Worm (Caenorhabditis elegans) whole organism, L3 larva: ENCODE data around the gene zim-1.

Source experiments
- R02D3.7 ChIP-seq: fragments of 150-350 bp; optimal IDR thresholded peaks from 2 replicates; lab custom pipeline; 2014; ENCODE audit warnings: missing biosample characterization, missing genetic modification characterization
- ZK546.5 ChIP-seq: sonication (generic microtip); optimal IDR thresholded peaks from 2 replicates; lab custom pipeline; 2017; ENCODE audit warnings: missing biosample characterization, missing genetic modification characterization
- aly-2 ChIP-seq: fragments of 150-350 bp; optimal IDR thresholded peaks from 2 replicates; lab custom pipeline; 2014; ENCODE audit warnings: missing biosample characterization, missing genetic modification characterization
- ama-1 ChIP-seq: fragments of 150-350 bp; optimal IDR thresholded peaks from 2 replicates; lab custom pipeline; 2018
- ceh-16 ChIP-seq: sonication (generic microtip); optimal IDR thresholded peaks from 2 replicates; lab custom pipeline; 2017; ENCODE audit warnings: missing biosample characterization, missing genetic modification characterization
- ceh-28 ChIP-seq: fragments of 150-350 bp; optimal IDR thresholded peaks from 2 replicates; lab custom pipeline; 2014; ENCODE audit warnings: missing biosample characterization, missing genetic modification reagents, missing genetic modification characterization
- ceh-82 ChIP-seq: fragments of 150-350 bp; optimal IDR thresholded peaks from 2 replicates; lab custom pipeline; 2014; ENCODE audit warnings: missing biosample characterization, missing genetic modification characterization
- ceh-9 ChIP-seq: sonication (generic microtip); optimal IDR thresholded peaks from 2 replicates; lab custom pipeline; 2018; ENCODE audit warnings: missing biosample characterization, missing genetic modification characterization
- daf-12 ChIP-seq: fragments of 150-350 bp; optimal IDR thresholded peaks from 2 replicates; lab custom pipeline; 2014; ENCODE audit warnings: missing biosample characterization, missing genetic modification reagents, missing genetic modification characterization
- egl-27 ChIP-seq: sonication (generic microtip); optimal IDR thresholded peaks from 4 replicates; lab custom pipeline; 2017; ENCODE audit warnings: missing biosample characterization, missing genetic modification reagents, missing genetic modification characterization
- egl-5 ChIP-seq: fragments of 150-350 bp; optimal IDR thresholded peaks from 2 replicates; lab custom pipeline; 2017; ENCODE audit warnings: missing biosample characterization, missing genetic modification reagents, missing genetic modification characterization, inconsistent platforms
- elt-1 ChIP-seq: fragments of 150-350 bp; optimal IDR thresholded peaks from 2 replicates; lab custom pipeline; 2014; ENCODE audit warnings: missing biosample characterization, missing genetic modification characterization
- elt-2 ChIP-seq: sonication (generic microtip); optimal IDR thresholded peaks from 2 replicates; lab custom pipeline; 2016; ENCODE audit warnings: missing genetic modification reagents, mild to moderate bottlenecking, missing genetic modification characterization, missing compliant biosample characterization
- elt-3 ChIP-seq, 3 experiments: fragments of 150-350 bp in 1 of 3; sonication (generic microtip) in 2 of 3; optimal IDR thresholded peaks; 2 replicates in 2 of 3; 4 replicates in 1 of 3; lab custom pipeline; 2014 to 2017; ENCODE audit warnings: missing biosample characterization in 3 of 3, missing genetic modification characterization in 3 of 3
- eor-1 ChIP-seq, 2 experiments: fragments of 150-350 bp; optimal IDR thresholded peaks; 2 replicates each; lab custom pipeline; 2014 to 2018; ENCODE audit warnings: missing biosample characterization in 2 of 2, missing genetic modification characterization in 2 of 2
- fkh-10 ChIP-seq: sonication (generic microtip); optimal IDR thresholded peaks from 2 replicates; lab custom pipeline; 2017; ENCODE audit warnings: missing biosample characterization, missing genetic modification reagents, missing genetic modification characterization
- fkh-2 ChIP-seq: fragments of 150-350 bp; optimal IDR thresholded peaks from 2 replicates; lab custom pipeline; 2014; ENCODE audit warnings: missing biosample characterization, missing genetic modification reagents, missing genetic modification characterization
- fos-1 ChIP-seq: fragments of 150-350 bp; optimal IDR thresholded peaks from 2 replicates; lab custom pipeline; 2014; ENCODE audit warnings: missing biosample characterization, missing genetic modification characterization
- hmg-11 ChIP-seq: sonication (generic microtip); optimal IDR thresholded peaks from 2 replicates; lab custom pipeline; 2016; ENCODE audit warnings: missing genetic modification characterization, missing compliant biosample characterization
- jun-1 ChIP-seq: fragments of 150-350 bp; optimal IDR thresholded peaks from 2 replicates; lab custom pipeline; 2014; ENCODE audit warnings: missing biosample characterization, missing genetic modification reagents, missing genetic modification characterization
- lin-15B ChIP-seq: fragments of 150-350 bp; optimal IDR thresholded peaks from 2 replicates; lab custom pipeline; 2014; ENCODE audit warnings: missing biosample characterization, missing genetic modification characterization
- lin-39 ChIP-seq: fragments of 150-350 bp; optimal IDR thresholded peaks from 2 replicates; lab custom pipeline; 2018; ENCODE audit warnings: missing biosample characterization, missing genetic modification reagents, missing genetic modification characterization
- lsy-12 ChIP-seq: sonication (generic microtip); optimal IDR thresholded peaks from 2 replicates; lab custom pipeline; 2016; ENCODE audit warnings: mild to moderate bottlenecking, missing genetic modification characterization, missing compliant biosample characterization
- mdl-1 ChIP-seq: fragments of 150-350 bp; optimal IDR thresholded peaks from 2 replicates; lab custom pipeline; 2014; ENCODE audit warnings: missing biosample characterization, missing genetic modification characterization
- mml-1 ChIP-seq: fragments of 150-350 bp; sonication (generic microtip); optimal IDR thresholded peaks from 3 replicates; lab custom pipeline; 2014; ENCODE audit warnings: missing biosample characterization, missing genetic modification characterization
- nfya-1 ChIP-seq: sonication (generic microtip); optimal IDR thresholded peaks from 2 replicates; lab custom pipeline; 2017; ENCODE audit warnings: missing genetic modification characterization, mild to moderate bottlenecking, missing compliant biosample characterization, antibody characterized with exemption, moderate library complexity; ENCODE audit not compliant: insufficient read depth
- nhr-11 ChIP-seq: fragments of 150-350 bp; optimal IDR thresholded peaks from 2 replicates; lab custom pipeline; 2014; ENCODE audit warnings: missing biosample characterization, missing genetic modification characterization
- nhr-12 ChIP-seq: fragments of 150-350 bp; optimal IDR thresholded peaks from 2 replicates; lab custom pipeline; 2014; ENCODE audit warnings: missing biosample characterization, missing genetic modification characterization
- nhr-23 ChIP-seq: fragments of 150-350 bp; optimal IDR thresholded peaks from 2 replicates; lab custom pipeline; 2014; ENCODE audit warnings: missing biosample characterization, missing genetic modification reagents, missing genetic modification characterization
- nhr-237 ChIP-seq: fragments of 150-350 bp; optimal IDR thresholded peaks from 2 replicates; lab custom pipeline; 2014; ENCODE audit warnings: missing biosample characterization, missing genetic modification characterization
- nhr-25 ChIP-seq: sonication (generic microtip); optimal IDR thresholded peaks from 2 replicates; lab custom pipeline; 2017; ENCODE audit warnings: missing biosample characterization, missing genetic modification characterization
- nhr-28 ChIP-seq: fragments of 150-350 bp; optimal IDR thresholded peaks from 2 replicates; lab custom pipeline; 2014; ENCODE audit warnings: missing biosample characterization, missing genetic modification characterization
- nhr-43 ChIP-seq: sonication (generic microtip); optimal IDR thresholded peaks from 2 replicates; lab custom pipeline; 2016; ENCODE audit warnings: mild to moderate bottlenecking, missing genetic modification characterization, missing compliant biosample characterization; ENCODE audit not compliant: poor library complexity, severe bottlenecking
- nhr-67 ChIP-seq: fragments of 150-350 bp; optimal IDR thresholded peaks from 2 replicates; lab custom pipeline; 2014; ENCODE audit warnings: missing biosample characterization, missing genetic modification characterization
- nhr-76 ChIP-seq: fragments of 150-350 bp; sonication (generic microtip); optimal IDR thresholded peaks from 5 replicates; lab custom pipeline; 2014; ENCODE audit warnings: missing biosample characterization, missing genetic modification characterization
- nhr-77 ChIP-seq: fragments of 150-350 bp; optimal IDR thresholded peaks from 2 replicates; lab custom pipeline; 2014; ENCODE audit warnings: missing biosample characterization, missing genetic modification characterization
- pha-4 ChIP-seq: fragments of 150-350 bp; optimal IDR thresholded peaks from 2 replicates; lab custom pipeline; 2014; ENCODE audit warnings: missing biosample characterization, missing genetic modification reagents, missing genetic modification characterization
- pqm-1 ChIP-seq: fragments of 150-350 bp; optimal IDR thresholded peaks from 2 replicates; lab custom pipeline; 2017; ENCODE audit warnings: missing biosample characterization, missing genetic modification characterization, inconsistent platforms
- skn-1 ChIP-seq: fragments of 150-350 bp; optimal IDR thresholded peaks from 2 replicates; lab custom pipeline; 2014; ENCODE audit warnings: missing biosample characterization, missing genetic modification characterization
- snpc-4 ChIP-seq: fragments of 150-350 bp; optimal IDR thresholded peaks from 2 replicates; lab custom pipeline; 2014; ENCODE audit warnings: missing biosample characterization, missing genetic modification characterization
- tbx-2 ChIP-seq: sonication (generic microtip); optimal IDR thresholded peaks from 2 replicates; lab custom pipeline; 2016; ENCODE audit warnings: mild to moderate bottlenecking, missing genetic modification characterization, missing compliant biosample characterization
- unc-39 ChIP-seq: sonication (generic microtip); optimal IDR thresholded peaks from 4 replicates; lab custom pipeline; 2017; ENCODE audit warnings: missing biosample characterization, missing genetic modification characterization
- unc-62 ChIP-seq: fragments of 150-350 bp; sonication (generic microtip); optimal IDR thresholded peaks from 4 replicates; lab custom pipeline; 2014; ENCODE audit warnings: missing biosample characterization, missing genetic modification reagents, missing genetic modification characterization
- zag-1 ChIP-seq: fragments of 150-350 bp; optimal IDR thresholded peaks from 2 replicates; lab custom pipeline; 2014; ENCODE audit warnings: missing biosample characterization, missing genetic modification characterization
- ztf-4 ChIP-seq: fragments of 150-350 bp; optimal IDR thresholded peaks from 2 replicates; lab custom pipeline; 2014; ENCODE audit warnings: missing biosample characterization, missing genetic modification characterization

zim-1 gene

ce11 chrIV:10502345-10502744 lies 44.5 kb upstream of the zim-1 start:
- TF ChIP-seq hmg-11 (tag; lab: Kevin White, UChicago) (no peak), nhr-23 (tag; lab: Kevin White, UChicago) (no peak), nfya-1 (tag; lab: Kevin White, UChicago) (peak; percentile 59), ztf-4 (tag; lab: Kevin White, UChicago) (no peak), jun-1 (tag; lab: Kevin White, UChicago) (peak; percentile 54), tbx-2 (tag; lab: Kevin White, UChicago) (no peak), snpc-4 (no peak), ceh-16 (tag; lab: Kevin White, UChicago) (no peak), fos-1 (tag; lab: Kevin White, UChicago) (no peak), unc-39 (no peak), eor-1 (tag; optimal IDR thresholded peaks at IDR 0.05; lab: Kevin White, UChicago) (no peak), elt-1 (no peak), ceh-28 (tag; lab: Kevin White, UChicago) (peak; percentile 59), zag-1 (tag; lab: Kevin White, UChicago) (no peak), R02D3.7 (tag; lab: Kevin White, UChicago) (no peak), nhr-12 (tag; lab: Kevin White, UChicago) (no peak), fkh-2 (no peak), elt-2 (tag; lab: Kevin White, UChicago) (peak; percentile 88), pha-4 (tag; lab: Kevin White, UChicago) (peak; percentile 96), nhr-28 (no peak), ceh-9 (no peak), elt-3 (tag; optimal IDR thresholded peaks at IDR 0.05; lab: Kevin White, UChicago) (no peak), nhr-43 (no peak), nhr-76 (no peak), aly-2 (tag; lab: Kevin White, UChicago) (no peak), nhr-25 (tag; lab: Kevin White, UChicago) (no peak), pqm-1 (peak; percentile 97), mml-1 (tag; lab: Kevin White, UChicago) (no peak), skn-1 (peak; percentile 76), nhr-77 (tag; lab: Kevin White, UChicago) (no peak), nhr-11 (peak; percentile 20), fkh-10 (GFP tag; lab: Kevin White, UChicago) (no peak), lsy-12 (tag; lab: Kevin White, UChicago) (no peak), ama-1 (lab: Kevin White, UChicago) (peak; percentile 29), nhr-237 (tag; lab: Kevin White, UChicago) (no peak), lin-15B (tag; lab: Kevin White, UChicago) (no peak), mdl-1 (tag; lab: Kevin White, UChicago) (peak; percentile 60), egl-5 (tag; lab: Kevin White, UChicago) (peak; percentile 45), egl-27 (no peak), unc-62 (GFP tag; lab: Kevin White, UChicago) (no peak), ceh-82 (tag; lab: Kevin White, UChicago) (no peak)

ce11 chrIV:10503750-10504232 lies 43.1 kb upstream of the zim-1 start:
- TF ChIP-seq ZK546.5, result no peak
- TF ChIP-seq R02D3.7 (tag; lab: Kevin White, UChicago), result no peak
- no peak for TF ChIP-seq nhr-23 (tag; lab: Kevin White, UChicago)
- no peak for TF ChIP-seq egl-5 (tag; lab: Kevin White, UChicago)
- no peak for TF ChIP-seq nhr-237 (tag; lab: Kevin White, UChicago)
- no peak for TF ChIP-seq daf-12 (tag; lab: Kevin White, UChicago)
- TF ChIP-seq lin-15B (tag; lab: Kevin White, UChicago), result peak; percentile 34
- peak; percentile 23 for TF ChIP-seq lsy-12 (tag; lab: Kevin White, UChicago)
- TF ChIP-seq pha-4 (tag; lab: Kevin White, UChicago), result peak; percentile 84
- peak; percentile 31 for TF ChIP-seq snpc-4
- TF ChIP-seq mdl-1 (tag; lab: Kevin White, UChicago), result no peak
- TF ChIP-seq nhr-76, result no peak
- peak; percentile 77 for TF ChIP-seq lin-39
- TF ChIP-seq nfya-1 (tag; lab: Kevin White, UChicago), result peak; percentile 83
- no peak for TF ChIP-seq egl-27
- peak; percentile 90 for TF ChIP-seq fkh-10 (GFP tag; lab: Kevin White, UChicago)
- TF ChIP-seq skn-1, result peak; percentile 25
- peak; percentile 81 for TF ChIP-seq ceh-28 (tag; lab: Kevin White, UChicago)
- TF ChIP-seq tbx-2 (tag; lab: Kevin White, UChicago), result peak; percentile 50
- no peak for TF ChIP-seq nhr-67 (tag; lab: Kevin White, UChicago)
- TF ChIP-seq elt-2 (tag; lab: Kevin White, UChicago), result peak; percentile 41
- no peak for TF ChIP-seq ztf-4 (tag; lab: Kevin White, UChicago)
- TF ChIP-seq hmg-11 (tag; lab: Kevin White, UChicago), result peak; percentile 62
